Fruit fly (Drosophila melanogaster) ovary, adult (tissue): ENCODE data around the gene RpS3.

Source experiments
- CG17801 ChIP-seq: fragments of 200-800 bp; optimal IDR thresholded peaks from 2 replicates; lab custom pipeline; 2019; ENCODE audit warnings: missing biosample characterization, mild to moderate bottlenecking, missing genetic modification characterization, moderate library complexity; ENCODE audit not compliant: partially characterized antibody

RpS3 gene

DNA sequence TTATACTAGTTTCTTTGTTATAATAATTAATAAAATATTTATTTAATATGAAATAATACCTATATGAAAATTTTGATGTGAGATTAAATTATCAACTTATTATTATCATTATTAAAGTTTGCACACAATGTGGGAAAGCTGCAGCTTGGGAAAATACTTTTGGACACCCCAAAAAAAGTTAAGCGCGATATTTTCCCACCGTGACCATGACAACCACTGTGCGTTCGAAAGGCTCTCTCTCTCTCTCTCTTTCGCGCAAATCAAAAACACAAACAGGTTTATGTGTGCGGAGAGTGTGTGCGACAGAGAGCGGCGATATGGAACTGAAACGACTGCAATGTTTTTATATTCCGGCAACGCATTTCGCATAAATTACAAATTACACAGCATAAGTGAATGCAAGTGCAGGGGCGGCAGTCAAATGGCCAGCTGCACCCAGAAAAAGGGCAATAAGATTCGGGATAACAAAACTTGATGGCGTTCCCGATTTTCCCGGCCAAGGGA is 11.7 kb upstream of the RpS3 start:
- no peak for TF ChIP-seq CG17801 (GFP tag; lab: Kevin White, UChicago)

DNA sequence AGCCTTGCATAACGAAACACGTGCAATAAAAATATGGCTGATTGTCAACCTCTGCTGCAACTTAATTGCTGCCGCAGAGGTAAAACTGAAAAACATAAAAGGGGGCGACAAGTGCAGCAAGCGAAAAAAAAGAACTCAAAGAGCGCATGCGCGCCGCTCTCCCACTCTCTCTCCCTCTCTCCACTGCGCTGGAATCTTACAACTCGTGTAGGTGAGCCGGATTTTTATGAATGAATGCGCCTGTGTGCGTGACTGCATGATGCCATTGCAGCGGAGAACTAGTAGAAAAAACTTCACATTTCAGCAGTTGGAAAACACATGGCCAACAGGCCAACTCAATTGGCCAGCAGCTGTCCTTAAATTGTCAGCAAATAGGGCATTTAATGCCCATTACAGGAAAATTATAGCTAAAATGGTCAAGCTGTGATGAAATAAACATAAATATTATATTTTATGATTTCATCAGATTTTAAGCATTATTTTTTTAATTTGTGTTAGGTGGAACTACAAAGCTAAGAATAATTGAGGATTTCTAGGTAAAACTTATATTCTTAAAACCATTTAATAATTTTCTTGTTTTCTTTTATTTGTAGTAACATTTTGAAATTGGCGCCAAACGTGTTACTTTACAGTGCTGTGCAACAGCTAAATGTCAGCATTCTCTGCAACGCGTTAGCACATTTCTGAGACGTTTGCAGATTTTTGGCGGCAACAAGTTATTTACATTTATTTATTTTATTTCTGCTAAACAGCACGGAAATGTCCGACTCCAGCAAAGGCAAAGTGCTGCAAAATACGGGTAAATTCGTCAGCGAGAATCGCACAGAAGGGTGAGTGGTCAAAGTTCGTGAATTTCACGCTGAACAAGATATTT is 10.9 kb upstream of the RpS3 start, which contains the start of gene PolE1:
Gene PolE1 (plus strand): TSS at position 697 of the 874 bp plus-strand sequence.
- peak; percentile 63 for TF ChIP-seq CG17801 (GFP tag; lab: Kevin White, UChicago)

DNA sequence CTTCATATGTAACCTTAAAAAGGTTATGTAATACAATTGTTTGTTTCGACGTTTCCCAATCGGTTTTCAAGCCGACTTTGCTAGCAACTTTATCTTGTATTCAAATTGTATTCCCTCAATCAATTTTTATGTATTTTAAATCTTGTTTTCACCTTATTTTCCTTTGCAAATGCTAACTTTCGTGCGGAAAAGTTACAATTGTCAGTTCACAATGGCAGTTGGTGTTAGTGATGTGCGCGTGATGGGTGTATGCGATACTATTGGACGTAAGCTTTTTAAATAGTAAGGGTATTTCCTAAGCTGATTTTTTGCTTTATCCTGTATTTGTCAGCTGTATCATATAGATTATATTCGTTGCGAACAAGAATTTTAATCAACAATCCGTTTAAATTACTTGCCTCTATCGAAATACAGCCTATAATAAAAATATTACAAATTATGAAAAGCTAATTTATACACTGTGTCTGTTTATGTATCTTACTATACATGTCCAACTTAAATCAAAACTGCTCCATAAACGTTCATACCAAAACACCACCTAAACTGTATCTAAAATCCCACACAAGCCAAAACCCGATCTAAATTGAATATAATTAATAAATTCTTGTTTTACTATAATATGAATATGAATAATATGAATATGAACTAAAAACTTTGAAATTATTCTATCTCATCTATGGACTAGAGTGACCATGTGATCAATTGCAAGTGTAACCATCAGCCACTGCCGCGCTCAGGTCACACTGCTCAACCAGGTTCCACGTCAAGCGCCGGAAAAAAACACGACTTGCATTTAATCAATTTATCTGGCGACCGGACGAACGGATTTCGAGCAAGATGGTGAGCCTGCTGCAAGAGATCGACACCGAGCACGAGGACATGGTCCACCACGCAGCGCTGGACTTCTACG is 2.5 kb upstream of the RpS3 start, which contains the start of the genes ATPsynCF6 and Sec13:
Gene ATPsynCF6 (minus strand): TSS at position 236 of the 910 bp plus-strand sequence.
Gene Sec13 (plus strand): TSS at position 450 of the 910 bp plus-strand sequence.
- peak; percentile 68 for TF ChIP-seq CG17801 (GFP tag; lab: Kevin White, UChicago)

DNA sequence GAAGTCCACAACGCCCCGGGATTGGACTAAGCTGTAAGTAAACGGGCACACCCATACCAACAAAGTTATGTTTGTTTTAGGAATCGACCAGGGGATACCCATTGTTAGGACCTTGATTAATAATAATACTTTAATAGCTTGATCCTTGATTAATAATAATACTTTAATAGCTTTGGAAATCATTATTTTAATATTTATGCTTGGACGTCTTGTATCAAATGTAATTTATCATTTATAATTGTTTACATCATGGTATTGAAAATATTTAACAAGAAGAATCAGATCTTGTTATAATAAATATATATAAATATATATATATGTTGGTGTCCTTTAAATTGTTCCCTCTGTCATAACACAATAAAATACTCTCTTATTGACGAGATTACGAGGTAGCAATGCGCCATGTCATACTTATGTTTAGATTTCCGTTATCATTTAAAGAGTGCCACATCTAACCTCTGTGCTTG is 1.7 kb upstream of the RpS3 start:
- peak; percentile 77 for TF ChIP-seq CG17801 (GFP tag; lab: Kevin White, UChicago)

DNA sequence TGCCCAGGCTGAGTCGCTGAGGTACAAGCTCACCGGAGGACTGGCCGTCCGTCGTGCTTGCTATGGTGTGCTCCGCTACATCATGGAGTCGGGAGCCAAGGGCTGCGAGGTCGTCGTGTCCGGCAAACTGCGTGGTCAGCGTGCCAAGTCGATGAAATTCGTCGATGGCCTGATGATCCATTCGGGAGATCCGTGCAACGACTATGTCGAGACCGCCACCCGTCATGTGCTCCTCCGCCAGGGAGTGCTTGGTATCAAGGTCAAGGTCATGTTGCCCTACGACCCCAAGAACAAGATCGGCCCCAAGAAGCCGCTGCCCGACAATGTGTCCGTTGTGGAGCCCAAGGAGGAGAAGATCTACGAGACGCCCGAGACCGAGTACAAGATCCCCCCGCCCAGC is 808 bp downstream of the RpS3 start:
- TF ChIP-seq CG17801 (GFP tag; lab: Kevin White, UChicago): no peak

DNA sequence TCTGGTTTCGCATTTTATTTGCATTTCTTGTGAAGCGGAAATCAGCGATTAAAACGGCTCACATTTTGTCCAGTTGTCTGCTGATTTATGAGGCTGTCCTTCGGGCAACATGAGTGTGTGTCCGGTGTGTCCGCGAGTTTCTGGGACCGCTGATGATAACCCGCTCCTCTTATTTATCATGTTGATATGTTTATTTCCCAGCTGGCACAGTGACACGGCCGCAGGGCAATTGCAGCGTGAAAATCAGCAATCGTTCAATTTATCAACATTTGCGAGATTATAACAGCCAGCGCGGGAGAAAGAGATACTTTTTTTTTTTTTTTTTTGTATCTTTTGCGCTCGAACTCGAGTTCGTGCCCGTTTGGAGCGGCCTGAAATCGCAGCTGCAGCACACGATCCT is 1.7 kb downstream of the RpS3 start:
- no peak for TF ChIP-seq CG17801 (GFP tag; lab: Kevin White, UChicago)

DNA sequence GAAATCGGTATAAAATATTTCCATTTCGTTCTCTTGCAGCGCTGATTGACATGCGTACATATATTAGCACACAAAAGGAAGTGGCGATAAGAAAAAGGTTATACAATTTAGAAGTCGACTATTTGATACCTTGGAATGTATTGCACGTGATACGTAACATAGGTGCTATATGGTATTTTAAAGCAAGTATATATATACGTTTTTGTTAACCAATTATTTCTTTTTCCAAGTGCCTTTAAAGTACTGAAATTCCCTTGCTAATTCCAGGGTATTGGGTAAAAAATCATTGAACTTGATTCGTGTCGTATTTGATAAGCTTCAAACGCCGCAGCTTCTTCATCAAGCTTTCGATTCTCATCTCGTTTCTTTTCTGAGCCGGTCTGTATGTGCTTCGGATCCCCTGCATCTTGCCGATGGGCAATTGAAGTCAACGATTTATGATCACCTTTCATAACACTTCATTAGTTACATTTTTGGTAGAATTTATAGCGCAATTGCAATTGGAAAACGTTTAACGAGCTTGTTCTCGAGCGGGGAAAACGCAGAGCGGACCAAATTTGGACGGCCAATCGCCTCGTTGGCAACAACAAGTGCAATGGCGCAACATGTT is 5.0 kb downstream of the RpS3 start, which contains the start of gene CG4408:
Gene CG4408 (minus strand): TSS at position 60 of the 610 bp plus-strand sequence.
- TF ChIP-seq CG17801 (GFP tag; lab: Kevin White, UChicago): peak; percentile 88

DNA sequence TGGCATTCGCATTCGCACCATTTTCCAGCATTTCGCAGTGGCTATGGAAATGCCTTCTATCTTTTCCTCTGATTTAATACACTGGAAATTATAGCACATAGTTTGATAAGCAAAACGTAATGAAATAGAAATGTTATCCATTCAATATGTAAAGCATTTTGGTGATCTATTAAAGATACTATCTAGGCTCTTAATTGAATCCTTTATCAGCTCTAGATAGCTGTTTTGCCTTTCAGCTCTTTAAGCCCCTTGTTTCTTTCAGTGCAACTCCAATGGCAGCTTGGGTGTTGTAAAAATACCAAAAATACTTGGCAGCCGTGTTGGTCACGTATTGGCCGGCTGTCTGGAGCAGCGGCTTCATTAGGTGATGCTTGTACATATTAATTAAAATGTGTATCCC is 6.4 kb downstream of the RpS3 start:
- no peak for TF ChIP-seq CG17801 (GFP tag; lab: Kevin White, UChicago)

DNA sequence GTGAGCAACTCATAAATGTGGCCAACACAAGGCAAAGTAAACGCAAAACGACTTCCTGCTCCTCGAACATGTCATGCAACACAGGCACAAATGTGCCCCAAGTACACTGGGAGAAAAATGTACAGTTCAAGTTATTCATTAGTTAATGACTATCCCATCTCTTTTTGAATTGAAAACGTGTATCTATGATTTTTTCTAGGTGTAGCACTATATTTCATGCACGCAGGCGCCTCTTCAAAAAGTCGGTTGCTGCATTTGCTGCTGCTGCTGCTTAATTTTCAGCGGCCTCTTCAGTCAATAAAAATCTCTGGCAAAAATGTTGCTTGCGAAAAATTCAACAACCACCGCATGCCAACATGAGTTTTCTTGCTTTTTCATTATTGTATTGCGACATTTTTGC is 8.9 kb downstream of the RpS3 start:
- TF ChIP-seq CG17801 (GFP tag; lab: Kevin White, UChicago): no peak

DNA sequence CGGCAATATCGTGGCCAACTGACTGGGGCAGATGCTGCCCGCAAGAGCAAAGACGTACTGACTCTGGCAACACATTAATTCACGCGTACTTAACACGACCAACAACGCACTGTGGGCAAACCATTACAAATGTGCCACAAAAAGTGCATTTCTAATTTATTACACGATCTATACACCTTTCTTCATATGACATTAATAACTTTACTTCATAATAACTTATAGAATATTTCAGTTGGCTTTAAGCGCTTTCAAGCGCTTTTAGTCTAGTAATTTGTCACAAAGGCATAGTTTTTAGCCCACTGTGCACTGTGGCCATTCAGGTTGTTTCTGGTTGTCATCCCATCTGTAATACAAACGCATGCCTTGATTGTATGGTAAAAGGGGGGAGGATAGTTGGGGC is 9.6 kb downstream of the RpS3 start:
- TF ChIP-seq CG17801 (GFP tag; lab: Kevin White, UChicago): no peak

DNA sequence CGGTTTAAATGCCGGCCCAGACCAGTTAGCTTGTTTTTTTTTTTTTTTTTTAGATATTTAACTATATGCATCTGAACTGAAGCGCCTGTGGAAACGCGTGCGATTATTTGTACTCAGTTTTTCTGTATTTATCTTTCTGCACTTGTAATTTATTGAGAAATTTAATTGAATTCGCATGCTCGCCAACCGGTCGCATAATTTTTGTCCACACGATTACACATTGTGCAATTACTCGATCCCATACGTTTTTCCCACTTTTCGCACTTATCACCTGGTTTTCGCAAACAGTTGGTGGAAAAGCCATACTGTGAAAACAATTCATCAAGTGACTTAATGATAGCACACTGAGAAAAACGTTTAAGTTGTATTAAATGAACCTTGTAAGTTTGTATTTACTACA is 14.0 kb downstream of the RpS3 start, which contains the start of gene CG42827:
Gene CG42827 (plus strand): TSS at position 301 of the 400 bp plus-strand sequence.
- no peak for TF ChIP-seq CG17801 (GFP tag; lab: Kevin White, UChicago)

DNA sequence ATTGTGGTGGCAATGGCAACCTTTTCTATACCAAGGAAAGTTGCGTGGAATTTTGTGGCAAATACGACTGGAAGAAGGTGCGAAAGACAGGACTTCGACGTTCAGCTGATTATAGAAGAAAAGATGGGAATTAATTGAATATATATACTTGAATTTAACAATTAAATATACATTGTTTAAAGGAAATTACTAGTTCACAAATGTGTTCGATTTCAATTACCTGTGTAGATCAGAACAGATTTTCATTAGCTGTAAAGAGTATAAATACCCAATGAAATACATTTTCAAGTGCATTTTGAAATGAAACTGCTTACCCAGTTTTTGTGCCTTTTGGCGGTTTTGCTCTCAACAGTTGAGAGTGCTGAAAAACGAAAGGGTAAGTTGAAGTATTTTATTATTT is 14.8 kb downstream of the RpS3 start, which contains the start of gene CG42828:
Gene CG42828 (plus strand): TSS at position 301 of the 400 bp plus-strand sequence.
- TF ChIP-seq CG17801 (GFP tag; lab: Kevin White, UChicago): no peak

DNA sequence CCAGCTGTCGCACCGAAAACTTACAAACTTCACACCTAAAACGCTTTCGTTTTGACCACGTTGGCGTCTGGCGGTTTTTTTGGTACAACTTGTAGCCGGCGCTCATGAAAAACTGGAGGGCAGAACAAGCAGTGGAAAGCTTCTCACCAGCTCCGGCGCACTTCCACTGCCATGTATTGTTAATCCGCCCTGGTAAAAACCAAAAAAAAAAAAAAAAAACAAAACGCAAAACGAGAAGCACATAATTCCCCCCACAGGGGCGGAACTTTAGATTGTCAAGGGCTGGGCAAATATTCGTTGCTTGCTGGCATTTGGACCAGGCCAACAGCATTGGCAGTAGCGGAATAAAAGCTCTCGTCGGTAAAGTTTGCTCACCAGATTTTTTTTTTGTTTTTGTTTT is 15.7 kb downstream of the RpS3 start:
- TF ChIP-seq CG17801 (GFP tag; lab: Kevin White, UChicago): peak; percentile 88

DNA sequence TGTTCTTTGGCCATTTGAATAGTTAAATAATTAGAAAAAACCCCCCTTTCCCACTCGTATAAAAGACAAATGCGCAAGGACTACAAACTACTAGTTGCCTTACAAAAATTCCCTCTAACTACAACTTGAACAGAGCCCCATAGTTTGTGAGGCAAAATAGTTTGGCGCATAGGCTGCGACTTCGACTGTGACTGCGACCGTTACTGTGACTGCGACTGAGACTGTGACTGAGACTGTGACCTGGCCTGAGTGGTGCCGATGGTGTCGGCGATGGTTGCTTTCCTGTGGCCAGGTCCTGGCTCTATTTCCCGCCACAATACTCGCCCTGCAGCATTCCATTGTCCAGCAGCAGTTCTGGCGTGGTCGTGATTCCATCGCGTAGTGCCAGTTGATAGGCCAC is 18.7 kb downstream of the RpS3 start:
- TF ChIP-seq CG17801 (GFP tag; lab: Kevin White, UChicago): no peak
